Worm (Caenorhabditis elegans) whole organism, early embryonic: ENCODE measurements around the gene fbxa-163.
"Not testable (repeated sequence)": the region's sequence is repeated elsewhere in the genome, so short reads cannot be mapped to it uniquely, and the experiment has no call there.

Experiments used
- ama-1 ChIP-seq: fragments of 150-350 bp; optimal IDR thresholded peaks from 2 replicates; lab custom pipeline; 2014
- hmbx-1 ChIP-seq: sonication (generic microtip); optimal IDR thresholded peaks from 2 replicates; lab custom pipeline; 2016; ENCODE audit warnings: mild to moderate bottlenecking, missing genetic modification characterization, missing compliant biosample characterization
- scrt-1 ChIP-seq: fragments of 200-800 bp; sonication (Bioruptor generic); IDR thresholded peaks from 2 replicates; pipeline ENCODE4 v1.3.6; 2022; ENCODE audit warnings: missing genetic modification characterization, missing compliant biosample characterization

DNA sequence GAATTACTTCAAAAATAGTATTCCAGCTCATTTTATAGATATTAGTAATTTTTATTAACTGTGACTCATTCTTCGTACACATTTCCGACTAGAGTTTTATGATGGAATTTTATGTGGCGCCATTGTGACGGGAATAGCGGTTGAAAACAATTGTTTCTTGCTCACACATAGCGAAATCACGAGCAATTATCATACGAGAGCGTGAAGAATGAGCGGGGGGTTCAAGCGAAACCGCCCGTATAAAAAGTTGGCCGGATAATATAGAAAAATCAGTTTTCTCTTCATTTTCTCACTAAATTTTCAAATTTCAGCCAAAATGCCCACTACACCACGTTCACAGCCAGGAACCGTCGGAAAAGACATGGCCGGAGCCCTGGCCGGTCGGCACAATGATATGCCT, 23.0 kb upstream of the fbxa-163 start, which contains the start of gene C08E3.1:
- TF ChIP-seq hmbx-1 (tag; lab: Kevin White, UChicago); ama-1 (lab: Kevin White, UChicago); scrt-1 (GFP tag; lab: Robert Waterston, UW): not testable (repeated sequence)
